Worm (Caenorhabditis elegans): Measurements from ENCODE around the gene F57B1.5.

F57B1.5 gene

DNA sequence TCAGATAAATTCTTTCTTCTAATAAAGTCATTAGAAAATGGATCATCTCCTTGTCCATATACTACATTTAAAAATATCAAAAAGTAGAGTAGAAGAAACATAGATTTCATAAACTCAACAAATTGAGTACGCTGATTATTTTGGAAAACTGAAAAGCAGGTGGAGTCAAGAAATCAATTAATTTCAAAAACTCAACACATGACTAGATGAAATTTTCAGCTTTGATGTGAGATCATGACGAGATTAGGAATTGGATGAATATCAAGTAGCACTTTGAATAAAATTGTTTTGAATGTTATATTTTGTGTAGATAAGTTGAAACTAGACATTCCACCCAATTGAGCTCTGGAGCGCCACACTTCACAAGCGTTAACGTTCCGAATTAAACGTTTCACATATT is 12.0 kb upstream of the F57B1.5 start, which contains the start of gene F57B1.1:
Gene F57B1.1 (minus strand): TSS at position 101 of the 400 bp plus-strand sequence.
- no peak for TF ChIP-seq ceh-43 (GFP tag; optimal IDR thresholded peaks at IDR 0.05)
- TF ChIP-seq hlh-1 (tag; optimal IDR thresholded peaks at IDR 0.05) = no peak
- no peak for TF ChIP-seq nhr-12 (tag; optimal IDR thresholded peaks at IDR 0.05)
- TF ChIP-seq pha-4 (tag; optimal IDR thresholded peaks at IDR 0.05) = no peak
- no peak for TF ChIP-seq elt-1 (tag; optimal IDR thresholded peaks at IDR 0.05; ENCODE audit: borderline replicate concordance, insufficient read depth)
- no peak for TF ChIP-seq ceh-83 (GFP tag; optimal IDR thresholded peaks at IDR 0.05)
- no peak for TF ChIP-seq ham-2 (GFP tag; optimal IDR thresholded peaks at IDR 0.05)
- TF ChIP-seq nhr-28 (tag; optimal IDR thresholded peaks at IDR 0.05) = no peak
- TF ChIP-seq nhr-237 (tag; optimal IDR thresholded peaks at IDR 0.05) = no peak
- TF ChIP-seq ces-1 (GFP tag; optimal IDR thresholded peaks at IDR 0.05) = no peak
- TF ChIP-seq cnd-1 (tag; optimal IDR thresholded peaks at IDR 0.05) = no peak
- no peak for TF ChIP-seq snpc-4 (tag; optimal IDR thresholded peaks at IDR 0.05)
- TF ChIP-seq sem-2 (GFP tag; optimal IDR thresholded peaks at IDR 0.05) = no peak
- no peak for TF ChIP-seq sptf-1 (tag; optimal IDR thresholded peaks at IDR 0.05)
- TF ChIP-seq ceh-39 (tag; optimal IDR thresholded peaks at IDR 0.05) = no peak
- TF ChIP-seq mab-5 (tag; optimal IDR thresholded peaks at IDR 0.05) = no peak
- TF ChIP-seq nhr-2 (tag; optimal IDR thresholded peaks at IDR 0.05) = no peak

- TF ChIP-seq unc-62 (GFP tag; optimal IDR thresholded peaks at IDR 0.05) (no peak), hlh-1 (tag; optimal IDR thresholded peaks at IDR 0.05) (no peak), ceh-83 (GFP tag; optimal IDR thresholded peaks at IDR 0.05) (no peak), pha-4 (tag; optimal IDR thresholded peaks at IDR 0.05) (no peak), lin-13 (tag; optimal IDR thresholded peaks at IDR 0.05) (no peak), bed-3 (GFP tag; optimal IDR thresholded peaks at IDR 0.05) (no peak), unc-39 (tag; optimal IDR thresholded peaks at IDR 0.05) (no peak), elt-1 (tag; optimal IDR thresholded peaks at IDR 0.05; ENCODE audit: borderline replicate concordance, insufficient read depth) (no peak), sptf-1 (tag; optimal IDR thresholded peaks at IDR 0.05) (no peak), nhr-237 (tag; optimal IDR thresholded peaks at IDR 0.05) (no peak), ztf-11 (tag; optimal IDR thresholded peaks at IDR 0.05) (no peak), mep-1 (tag; optimal IDR thresholded peaks at IDR 0.05) (no peak), sem-2 (GFP tag; optimal IDR thresholded peaks at IDR 0.05) (no peak), drap-1 (GFP tag; optimal IDR thresholded peaks at IDR 0.05) (no peak)
These were observed 9.7 kb upstream of the F57B1.5 start, which contains the start of gene F57B1.9 for ce11 chrV:13197823-13198222. Gene F57B1.9 (minus strand): TSS chrV:13197923.

DNA sequence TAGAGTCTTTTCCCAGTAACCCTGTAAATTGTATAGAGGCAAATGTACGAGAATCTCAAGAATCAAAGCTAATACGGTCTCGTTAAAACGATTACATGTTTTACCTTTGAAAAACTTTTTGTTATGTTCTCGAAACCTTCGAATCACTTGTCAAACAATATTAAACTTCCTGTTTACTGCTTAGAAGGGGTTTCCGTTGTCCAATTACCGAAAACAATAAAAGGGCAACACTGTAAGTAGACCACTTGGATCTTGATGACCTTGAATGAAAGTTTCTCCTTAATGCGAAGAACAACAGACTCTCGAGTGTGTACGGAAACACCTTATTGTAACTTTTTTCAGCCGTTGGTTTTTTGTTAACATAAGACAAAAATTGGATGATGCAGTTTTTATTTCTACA is 6.9 kb upstream of the F57B1.5 start:
- TF ChIP-seq M03D4.4 (tag; optimal IDR thresholded peaks at IDR 0.05) (no peak), pha-4 (tag; optimal IDR thresholded peaks at IDR 0.05) (no peak), hlh-1 (tag; optimal IDR thresholded peaks at IDR 0.05) (no peak), nhr-237 (tag; optimal IDR thresholded peaks at IDR 0.05) (no peak)

DNA sequence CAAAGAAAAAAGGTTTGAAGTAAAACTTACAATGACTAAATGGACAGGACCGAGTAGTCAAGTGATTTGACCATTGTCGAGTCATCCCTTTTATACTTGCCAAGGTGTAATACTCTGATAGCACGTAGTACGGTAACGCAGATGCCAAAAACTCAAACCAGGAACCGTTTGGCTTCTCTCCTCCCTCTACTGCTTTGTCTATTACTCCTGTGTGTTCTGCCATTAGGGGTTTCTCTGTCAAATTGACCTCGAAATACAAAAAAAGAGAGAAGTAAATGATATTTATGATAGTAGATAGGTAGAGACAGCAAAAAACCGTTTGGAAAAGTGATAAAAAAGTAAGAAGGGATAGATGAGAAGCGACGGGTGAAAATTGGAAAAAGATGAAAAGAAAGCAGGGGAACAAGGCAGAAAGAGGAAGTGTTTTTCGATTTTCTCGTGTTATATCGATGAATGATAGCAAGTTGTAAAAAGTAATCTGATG is 5.4 kb upstream of the F57B1.5 start, which contains the start of the genes col-159 and col-160:
Gene col-159 (minus strand): TSS at position 51 of the 484 bp plus-strand sequence.
Gene col-160 (minus strand): TSS at position 63 of the 484 bp plus-strand sequence.
- TF ChIP-seq zip-8 (tag; optimal IDR thresholded peaks at IDR 0.05) = no peak
- no peak for TF ChIP-seq elt-3 (tag; optimal IDR thresholded peaks at IDR 0.05)
- TF ChIP-seq ceh-43 (GFP tag; optimal IDR thresholded peaks at IDR 0.05) = no peak
- TF ChIP-seq ceh-39 (tag; optimal IDR thresholded peaks at IDR 0.05) = no peak
- no peak for TF ChIP-seq pha-4 (tag; optimal IDR thresholded peaks at IDR 0.05)
- TF ChIP-seq lsy-2 (tag; optimal IDR thresholded peaks at IDR 0.05) = no peak
- no peak for TF ChIP-seq hlh-1 (tag; optimal IDR thresholded peaks at IDR 0.05)

DNA sequence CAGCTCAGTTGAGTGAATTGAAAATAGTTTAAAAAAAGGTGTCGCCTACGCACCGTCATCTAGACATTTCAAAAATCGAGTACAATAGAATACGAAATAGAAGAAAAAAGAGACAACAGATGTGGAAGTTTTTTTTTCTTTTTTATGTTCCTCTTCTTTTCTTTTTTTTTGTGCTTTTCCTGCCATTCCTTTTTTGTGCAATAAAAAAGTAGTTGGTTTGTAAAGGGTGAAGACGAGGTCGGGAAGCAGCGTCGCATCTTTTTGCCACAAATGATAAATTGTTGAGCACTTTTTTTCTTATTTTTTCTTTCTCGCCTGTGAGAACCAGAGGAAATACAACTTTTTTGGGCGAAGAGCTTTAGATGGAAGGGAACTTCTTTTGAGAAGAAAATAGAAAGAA is 1.0 kb upstream of the F57B1.5 start:
- no peak for TF ChIP-seq unc-62 (GFP tag; optimal IDR thresholded peaks at IDR 0.05)
- TF ChIP-seq lin-13 (tag; optimal IDR thresholded peaks at IDR 0.05) = no peak
- no peak for TF ChIP-seq nhr-28 (tag; optimal IDR thresholded peaks at IDR 0.05)
- no peak for TF ChIP-seq drap-1 (GFP tag; optimal IDR thresholded peaks at IDR 0.05)
- no peak for TF ChIP-seq ceh-39 (tag; optimal IDR thresholded peaks at IDR 0.05)
- no peak for TF ChIP-seq nhr-2 (tag; optimal IDR thresholded peaks at IDR 0.05)
- no peak for TF ChIP-seq mab-5 (tag; optimal IDR thresholded peaks at IDR 0.05)
- no peak for TF ChIP-seq bed-3 (GFP tag; optimal IDR thresholded peaks at IDR 0.05)

ce11 chrV:13209567-13209966 is 2.0 kb downstream of the F57B1.5 start, which contains the start of gene F57B1.6:
Gene F57B1.6 (plus strand): TSS chrV:13209645.
- no peak for TF ChIP-seq nhr-28 (tag; optimal IDR thresholded peaks at IDR 0.05)
- TF ChIP-seq pha-4 (tag; optimal IDR thresholded peaks at IDR 0.05) = peak; percentile 53

Data from whole organism, mixed stage, embryonic.